Worm (Caenorhabditis elegans) whole organism, L3 larva: ENCODE data around the gene K03D3.2.

ENCODE experiments used
- ceh-82 ChIP-seq: fragments of 150-350 bp; optimal IDR thresholded peaks from 2 replicates; lab custom pipeline; 2014; ENCODE audit warnings: missing biosample characterization, missing genetic modification characterization
- elt-2 ChIP-seq: sonication (generic microtip); optimal IDR thresholded peaks from 2 replicates; lab custom pipeline; 2016; ENCODE audit warnings: missing genetic modification reagents, mild to moderate bottlenecking, missing genetic modification characterization, missing compliant biosample characterization
- nhr-237 ChIP-seq: fragments of 150-350 bp; optimal IDR thresholded peaks from 2 replicates; lab custom pipeline; 2014; ENCODE audit warnings: missing biosample characterization, missing genetic modification characterization
- nhr-28 ChIP-seq: fragments of 150-350 bp; optimal IDR thresholded peaks from 2 replicates; lab custom pipeline; 2014; ENCODE audit warnings: missing biosample characterization, missing genetic modification characterization
- pha-4 ChIP-seq: fragments of 150-350 bp; optimal IDR thresholded peaks from 2 replicates; lab custom pipeline; 2014; ENCODE audit warnings: missing biosample characterization, missing genetic modification reagents, missing genetic modification characterization
- sea-2 ChIP-seq: fragments of 150-350 bp; sonication (generic microtip); optimal IDR thresholded peaks from 4 replicates; lab custom pipeline; 2014; ENCODE audit warnings: missing biosample characterization, missing genetic modification reagents, missing genetic modification characterization
- unc-62 ChIP-seq: fragments of 150-350 bp; sonication (generic microtip); optimal IDR thresholded peaks from 4 replicates; lab custom pipeline; 2014; ENCODE audit warnings: missing biosample characterization, missing genetic modification reagents, missing genetic modification characterization

- TF ChIP-seq ceh-82 (tag; lab: Kevin White, UChicago), result no peak
- no peak for TF ChIP-seq sea-2 (GFP tag; lab: Kevin White, UChicago)
- no peak for TF ChIP-seq elt-2 (tag; lab: Kevin White, UChicago)
- no peak for TF ChIP-seq unc-62 (GFP tag; lab: Kevin White, UChicago)
- no peak for TF ChIP-seq nhr-237 (tag; lab: Kevin White, UChicago)
- no peak for TF ChIP-seq nhr-28
- TF ChIP-seq pha-4 (tag; lab: Kevin White, UChicago), result no peak
Measured at ce11 chrIV:16298851-16299250, 29.6 kb downstream of the K03D3.2 start, which contains the start of gene srz-72.
